Fruit fly (Drosophila melanogaster): Measurements from ENCODE around the gene CG2955.
A peak's percentile ranks its signal among the peaks of the same experiment; 100 is the strongest.

DNA sequence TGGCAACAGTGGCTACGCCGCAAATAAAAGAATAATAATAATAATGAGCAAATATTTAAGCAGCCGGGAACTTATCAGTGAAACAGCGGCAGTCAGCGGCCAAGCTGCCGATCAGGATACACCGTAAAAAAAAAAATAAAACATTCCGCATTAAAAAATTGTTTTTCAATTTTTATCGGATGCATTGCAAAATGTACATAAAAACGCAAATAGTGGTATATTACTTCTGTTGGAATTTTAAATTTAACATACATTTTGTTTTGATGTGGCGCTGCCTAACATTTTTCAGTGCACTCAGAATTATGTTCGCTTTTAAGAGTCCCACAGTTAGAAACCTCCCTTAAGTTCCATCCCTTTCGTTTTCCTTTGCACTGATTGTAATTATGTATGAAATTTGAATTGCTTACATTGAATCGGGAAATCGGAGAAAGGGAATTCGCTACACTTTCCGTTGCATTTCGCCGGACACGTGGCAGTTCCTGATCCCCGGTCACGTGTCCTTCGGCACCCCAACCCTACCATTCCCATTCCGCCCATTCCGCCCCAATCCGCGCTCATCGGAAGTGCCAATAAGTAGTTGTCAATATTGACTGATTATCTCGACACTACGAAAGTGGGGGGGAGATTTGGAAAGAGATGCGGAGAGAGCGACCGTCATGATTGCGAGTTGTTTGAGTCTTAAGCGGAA is 30.0 kb upstream of the CG2955 start:
- TF ChIP-seq CG14711 (tag; optimal IDR thresholded peaks at IDR 0.05) (peak; percentile 22), CG12768 (GFP tag; optimal IDR thresholded peaks at IDR 0.05) (no peak), Clk (GFP tag; optimal IDR thresholded peaks at IDR 0.05) (no peak)
